Worm (Caenorhabditis elegans): Measurements from ENCODE around the gene C03B1.6.
A peak's percentile ranks its signal among the peaks of the same experiment; 100 is the strongest.

The C03B1.6 gene

DNA sequence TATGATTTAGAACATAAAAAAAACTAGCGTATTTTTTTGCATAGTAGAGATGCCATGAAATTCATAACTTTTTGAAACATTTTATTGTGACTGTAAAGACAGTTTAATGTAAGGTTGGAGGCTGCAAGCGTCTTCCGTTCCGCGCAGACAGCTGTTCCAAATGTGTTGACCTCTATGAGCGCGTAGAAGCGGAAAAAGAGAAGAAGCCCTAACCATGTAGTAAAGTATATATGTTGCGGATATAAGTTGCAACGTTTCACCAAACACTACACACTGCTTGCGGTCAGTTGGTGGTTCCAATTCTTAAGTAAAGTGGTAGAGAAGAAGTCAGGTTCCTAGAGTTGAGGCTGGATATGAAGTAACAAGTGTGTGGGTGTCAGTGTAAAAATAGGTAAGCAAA is 38.5 kb downstream of the C03B1.6 start:
- TF ChIP-seq crh-2 (tag; optimal IDR thresholded peaks at IDR 0.05) (no peak), Y55F3AM.14 (GFP tag; optimal IDR thresholded peaks at IDR 0.05) (no peak), ztf-1 (GFP tag; conservative IDR thresholded peaks at IDR 0.05) (no peak), elt-3 (tag; optimal IDR thresholded peaks at IDR 0.05) (no peak), mbf-1 (tag; optimal IDR thresholded peaks at IDR 0.05) (no peak), gmeb-1 (tag; optimal IDR thresholded peaks at IDR 0.05) (no peak), nhr-25 (tag; optimal IDR thresholded peaks at IDR 0.05) (no peak), nhr-12 (tag; optimal IDR thresholded peaks at IDR 0.05) (no peak), nhr-11 (tag; optimal IDR thresholded peaks at IDR 0.05) (no peak), elt-1 (tag; optimal IDR thresholded peaks at IDR 0.05) (no peak), ztf-11 (tag; optimal IDR thresholded peaks at IDR 0.05) (no peak), fos-1 (tag; optimal IDR thresholded peaks at IDR 0.05) (no peak), lin-39 (tag; optimal IDR thresholded peaks at IDR 0.05) (no peak), mdl-1 (tag; optimal IDR thresholded peaks at IDR 0.05) (no peak), sma-3 (GFP tag; optimal IDR thresholded peaks at IDR 0.05) (no peak), lin-13 (GFP tag; optimal IDR thresholded peaks at IDR 0.05) (no peak), nhr-77 (tag; optimal IDR thresholded peaks at IDR 0.05) (no peak), nhr-6 (tag; optimal IDR thresholded peaks at IDR 0.05) (no peak)

DNA sequence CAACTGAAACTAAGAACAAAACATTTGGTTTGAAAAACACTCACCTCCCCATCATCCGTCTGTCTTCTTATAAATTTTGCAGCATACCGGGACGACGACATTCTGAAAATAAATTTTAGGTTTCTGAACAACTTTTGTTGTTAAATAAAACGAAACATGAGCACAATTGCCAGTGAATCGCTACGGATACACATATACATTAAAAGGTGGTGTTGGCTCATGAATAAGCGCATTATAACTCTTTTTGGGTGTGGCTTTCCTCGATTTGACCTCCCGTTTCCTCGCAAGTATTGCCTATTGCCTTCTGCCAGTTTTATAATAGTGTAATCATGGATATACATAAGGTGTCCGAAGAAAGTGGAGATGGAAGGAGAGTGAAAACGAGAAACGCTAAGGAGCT is 41.4 kb downstream of the C03B1.6 start, which contains the start of gene igcm-2:
TSS of gene igcm-2 (minus strand) at position 101 of the 400 bp plus-strand sequence.
- TF ChIP-seq nhr-10 (tag; optimal IDR thresholded peaks at IDR 0.05) (no peak), lin-11 (tag; optimal IDR thresholded peaks at IDR 0.05) (no peak), F13H6.1 (tag; optimal IDR thresholded peaks at IDR 0.05) (no peak), nhr-23 (tag; optimal IDR thresholded peaks at IDR 0.05) (no peak), nhr-25 (tag; optimal IDR thresholded peaks at IDR 0.05) (no peak), mdl-1 (tag; optimal IDR thresholded peaks at IDR 0.05) (no peak), lsy-2 (tag; optimal IDR thresholded peaks at IDR 0.05) (no peak)

DNA sequence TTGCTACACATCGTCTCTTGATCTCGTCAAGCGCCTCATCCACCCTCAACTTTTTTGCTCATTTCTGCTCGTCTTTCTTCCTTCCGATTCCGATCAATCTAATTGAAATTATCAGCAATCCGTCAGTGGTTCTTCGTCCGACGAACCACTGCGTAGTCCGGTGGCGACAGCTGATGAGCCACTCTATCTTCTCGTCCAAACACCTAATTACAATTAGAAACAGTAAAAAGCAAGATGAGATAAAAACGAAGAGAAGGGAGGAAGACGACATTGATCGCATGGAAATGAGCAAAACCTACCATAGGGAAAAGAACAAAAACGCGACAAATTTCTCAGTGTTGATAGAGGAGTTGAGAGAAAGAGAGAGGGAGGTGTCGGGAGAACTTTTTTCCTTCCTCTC is 49.3 kb downstream of the C03B1.6 start:
- TF ChIP-seq ztf-4 (tag; optimal IDR thresholded peaks at IDR 0.05) (no peak), lsy-2 (tag; optimal IDR thresholded peaks at IDR 0.05) (peak in 1 of 2 experiments; percentile 5), F13H6.1 (tag; optimal IDR thresholded peaks at IDR 0.05) (peak; percentile 6), C34F6.9 (tag; optimal IDR thresholded peaks at IDR 0.05) (peak; percentile 8)
